Worm (Caenorhabditis elegans): ENCODE measurements around the gene itm-2.

ce11 chrX:5444863-5445262 is at the start of gene itm-2:
- TF ChIP-seq nfya-1 (tag; optimal IDR thresholded peaks at IDR 0.05; ENCODE audit: borderline replicate concordance, insufficient read depth): no peak
- TF ChIP-seq bed-2 (GFP tag; IDR thresholded peaks at IDR 0.05): no peak
- TF ChIP-seq unc-62 (GFP tag; optimal IDR thresholded peaks at IDR 0.05): no peak
- no peak for TF ChIP-seq nhr-90 (tag; optimal IDR thresholded peaks at IDR 0.05)
- no peak for TF ChIP-seq aptf-3 (GFP tag; IDR thresholded peaks at IDR 0.05)
- TF ChIP-seq dpl-1 (GFP tag; optimal IDR thresholded peaks at IDR 0.05): no peak
- no peak for TF ChIP-seq athp-1 (tag; optimal IDR thresholded peaks at IDR 0.05)
- no peak for TF ChIP-seq snpc-4 (GFP tag; optimal IDR thresholded peaks at IDR 0.05)
- no peak for TF ChIP-seq snpc-4 (tag; optimal IDR thresholded peaks at IDR 0.05)
- TF ChIP-seq him-1 (tag; optimal IDR thresholded peaks at IDR 0.05): no peak
- TF ChIP-seq ama-1 (optimal IDR thresholded peaks at IDR 0.05): no peak
- no peak for TF ChIP-seq ama-1 (GFP tag; optimal IDR thresholded peaks at IDR 0.05)
- no peak for TF ChIP-seq dpff-1 (tag; optimal IDR thresholded peaks at IDR 0.05)
- no peak for TF ChIP-seq lin-40 (tag; optimal IDR thresholded peaks at IDR 0.05)
- no peak for TF ChIP-seq tbp1 (GFP tag; optimal IDR thresholded peaks at IDR 0.05)
- no peak for TF ChIP-seq unc-130 (GFP tag; optimal IDR thresholded peaks at IDR 0.05)

Data from whole organism, young adult.